Worm (Caenorhabditis elegans) whole organism, L3 larva: Measurements from ENCODE around the gene ZK354.9.

Source experiments
- R02D3.7 ChIP-seq: fragments of 150-350 bp; optimal IDR thresholded peaks from 2 replicates; lab custom pipeline; 2014; ENCODE audit warnings: missing biosample characterization, missing genetic modification characterization
- aly-2 ChIP-seq: fragments of 150-350 bp; optimal IDR thresholded peaks from 2 replicates; lab custom pipeline; 2014; ENCODE audit warnings: missing biosample characterization, missing genetic modification characterization
- ama-1 ChIP-seq: fragments of 150-350 bp; optimal IDR thresholded peaks from 2 replicates; lab custom pipeline; 2018
- ceh-16 ChIP-seq: sonication (generic microtip); optimal IDR thresholded peaks from 2 replicates; lab custom pipeline; 2017; ENCODE audit warnings: missing biosample characterization, missing genetic modification characterization
- ceh-28 ChIP-seq: fragments of 150-350 bp; optimal IDR thresholded peaks from 2 replicates; lab custom pipeline; 2014; ENCODE audit warnings: missing biosample characterization, missing genetic modification reagents, missing genetic modification characterization
- ceh-82 ChIP-seq: fragments of 150-350 bp; optimal IDR thresholded peaks from 2 replicates; lab custom pipeline; 2014; ENCODE audit warnings: missing biosample characterization, missing genetic modification characterization
- ceh-9 ChIP-seq: sonication (generic microtip); optimal IDR thresholded peaks from 2 replicates; lab custom pipeline; 2018; ENCODE audit warnings: missing biosample characterization, missing genetic modification characterization
- daf-12 ChIP-seq: fragments of 150-350 bp; optimal IDR thresholded peaks from 2 replicates; lab custom pipeline; 2014; ENCODE audit warnings: missing biosample characterization, missing genetic modification reagents, missing genetic modification characterization
- egl-5 ChIP-seq: fragments of 150-350 bp; optimal IDR thresholded peaks from 2 replicates; lab custom pipeline; 2017; ENCODE audit warnings: missing biosample characterization, missing genetic modification reagents, missing genetic modification characterization, inconsistent platforms
- elt-3 ChIP-seq, 3 experiments: fragments of 150-350 bp in 1 of 3; sonication (generic microtip) in 2 of 3; optimal IDR thresholded peaks; 2 replicates in 2 of 3; 4 replicates in 1 of 3; lab custom pipeline; 2014 to 2017; ENCODE audit warnings: missing biosample characterization in 3 of 3, missing genetic modification characterization in 3 of 3
- eor-1 ChIP-seq, 2 experiments: fragments of 150-350 bp; optimal IDR thresholded peaks; 2 replicates each; lab custom pipeline; 2014 to 2018; ENCODE audit warnings: missing biosample characterization in 2 of 2, missing genetic modification characterization in 2 of 2
- fkh-10 ChIP-seq: sonication (generic microtip); optimal IDR thresholded peaks from 2 replicates; lab custom pipeline; 2017; ENCODE audit warnings: missing biosample characterization, missing genetic modification reagents, missing genetic modification characterization
- fos-1 ChIP-seq: fragments of 150-350 bp; optimal IDR thresholded peaks from 2 replicates; lab custom pipeline; 2014; ENCODE audit warnings: missing biosample characterization, missing genetic modification characterization
- hmg-11 ChIP-seq: sonication (generic microtip); optimal IDR thresholded peaks from 2 replicates; lab custom pipeline; 2016; ENCODE audit warnings: missing genetic modification characterization, missing compliant biosample characterization
- jun-1 ChIP-seq: fragments of 150-350 bp; optimal IDR thresholded peaks from 2 replicates; lab custom pipeline; 2014; ENCODE audit warnings: missing biosample characterization, missing genetic modification reagents, missing genetic modification characterization
- lin-15B ChIP-seq: fragments of 150-350 bp; optimal IDR thresholded peaks from 2 replicates; lab custom pipeline; 2014; ENCODE audit warnings: missing biosample characterization, missing genetic modification characterization
- lin-39 ChIP-seq: fragments of 150-350 bp; optimal IDR thresholded peaks from 2 replicates; lab custom pipeline; 2018; ENCODE audit warnings: missing biosample characterization, missing genetic modification reagents, missing genetic modification characterization
- lsy-12 ChIP-seq: sonication (generic microtip); optimal IDR thresholded peaks from 2 replicates; lab custom pipeline; 2016; ENCODE audit warnings: mild to moderate bottlenecking, missing genetic modification characterization, missing compliant biosample characterization
- mdl-1 ChIP-seq: fragments of 150-350 bp; optimal IDR thresholded peaks from 2 replicates; lab custom pipeline; 2014; ENCODE audit warnings: missing biosample characterization, missing genetic modification characterization
- mml-1 ChIP-seq: fragments of 150-350 bp; sonication (generic microtip); optimal IDR thresholded peaks from 3 replicates; lab custom pipeline; 2014; ENCODE audit warnings: missing biosample characterization, missing genetic modification characterization
- nhr-11 ChIP-seq: fragments of 150-350 bp; optimal IDR thresholded peaks from 2 replicates; lab custom pipeline; 2014; ENCODE audit warnings: missing biosample characterization, missing genetic modification characterization
- nhr-12 ChIP-seq: fragments of 150-350 bp; optimal IDR thresholded peaks from 2 replicates; lab custom pipeline; 2014; ENCODE audit warnings: missing biosample characterization, missing genetic modification characterization
- nhr-23 ChIP-seq: fragments of 150-350 bp; optimal IDR thresholded peaks from 2 replicates; lab custom pipeline; 2014; ENCODE audit warnings: missing biosample characterization, missing genetic modification reagents, missing genetic modification characterization
- nhr-237 ChIP-seq: fragments of 150-350 bp; optimal IDR thresholded peaks from 2 replicates; lab custom pipeline; 2014; ENCODE audit warnings: missing biosample characterization, missing genetic modification characterization
- nhr-25 ChIP-seq: sonication (generic microtip); optimal IDR thresholded peaks from 2 replicates; lab custom pipeline; 2017; ENCODE audit warnings: missing biosample characterization, missing genetic modification characterization
- nhr-28 ChIP-seq: fragments of 150-350 bp; optimal IDR thresholded peaks from 2 replicates; lab custom pipeline; 2014; ENCODE audit warnings: missing biosample characterization, missing genetic modification characterization
- nhr-43 ChIP-seq: sonication (generic microtip); optimal IDR thresholded peaks from 2 replicates; lab custom pipeline; 2016; ENCODE audit warnings: mild to moderate bottlenecking, missing genetic modification characterization, missing compliant biosample characterization; ENCODE audit not compliant: poor library complexity, severe bottlenecking
- nhr-67 ChIP-seq: fragments of 150-350 bp; optimal IDR thresholded peaks from 2 replicates; lab custom pipeline; 2014; ENCODE audit warnings: missing biosample characterization, missing genetic modification characterization
- nhr-76 ChIP-seq: fragments of 150-350 bp; sonication (generic microtip); optimal IDR thresholded peaks from 5 replicates; lab custom pipeline; 2014; ENCODE audit warnings: missing biosample characterization, missing genetic modification characterization
- pqm-1 ChIP-seq: fragments of 150-350 bp; optimal IDR thresholded peaks from 2 replicates; lab custom pipeline; 2017; ENCODE audit warnings: missing biosample characterization, missing genetic modification characterization, inconsistent platforms
- sea-2 ChIP-seq: fragments of 150-350 bp; sonication (generic microtip); optimal IDR thresholded peaks from 4 replicates; lab custom pipeline; 2014; ENCODE audit warnings: missing biosample characterization, missing genetic modification reagents, missing genetic modification characterization
- unc-39 ChIP-seq: sonication (generic microtip); optimal IDR thresholded peaks from 4 replicates; lab custom pipeline; 2017; ENCODE audit warnings: missing biosample characterization, missing genetic modification characterization
- unc-62 ChIP-seq: fragments of 150-350 bp; sonication (generic microtip); optimal IDR thresholded peaks from 4 replicates; lab custom pipeline; 2014; ENCODE audit warnings: missing biosample characterization, missing genetic modification reagents, missing genetic modification characterization

The ZK354.9 gene

ce11 chrIV:5287190-5287589 lies 20.8 kb downstream of the ZK354.9 start:
- TF ChIP-seq mml-1 (tag; lab: Kevin White, UChicago), result no peak
- no peak for TF ChIP-seq nhr-67 (tag; lab: Kevin White, UChicago)
- no peak for TF ChIP-seq daf-12 (tag; lab: Kevin White, UChicago)
- no peak for TF ChIP-seq nhr-237 (tag; lab: Kevin White, UChicago)
- TF ChIP-seq elt-3 (tag; optimal IDR thresholded peaks at IDR 0.05; lab: Kevin White, UChicago), result no peak
- TF ChIP-seq nhr-12 (tag; lab: Kevin White, UChicago), result no peak
- no peak for TF ChIP-seq nhr-25
- TF ChIP-seq pqm-1 (tag; lab: Kevin White, UChicago), result no peak
- TF ChIP-seq eor-1 (tag; optimal IDR thresholded peaks at IDR 0.05; lab: Kevin White, UChicago), result no peak
- TF ChIP-seq fkh-10 (GFP tag; lab: Kevin White, UChicago), result no peak
- TF ChIP-seq ama-1, result no peak
- no peak for TF ChIP-seq hmg-11 (tag; lab: Kevin White, UChicago)

- TF ChIP-seq jun-1 (tag; lab: Kevin White, UChicago) (no peak), R02D3.7 (tag; lab: Kevin White, UChicago) (no peak), unc-39 (tag; lab: Kevin White, UChicago) (no peak), hmg-11 (tag; lab: Kevin White, UChicago) (no peak), ceh-16 (tag; lab: Kevin White, UChicago) (no peak), fos-1 (no peak)
Observed at ce11 chrIV:5281457-5281856, 26.5 kb downstream of the ZK354.9 start.

ce11 chrIV:5277752-5278151 lies 30.2 kb downstream of the ZK354.9 start, which contains the start of gene F36H12.17:
TSS of gene F36H12.17 (minus strand) at chrIV:5277852.
- no peak for TF ChIP-seq unc-62 (GFP tag; lab: Kevin White, UChicago)
- TF ChIP-seq sea-2 (GFP tag; lab: Kevin White, UChicago), result no peak
- TF ChIP-seq fos-1, result no peak
- TF ChIP-seq pqm-1 (tag; lab: Kevin White, UChicago), result no peak
- TF ChIP-seq aly-2 (tag; lab: Kevin White, UChicago), result no peak

- TF ChIP-seq sea-2 (GFP tag; lab: Kevin White, UChicago) (no peak), nhr-12 (tag; lab: Kevin White, UChicago) (no peak), unc-62 (GFP tag; lab: Kevin White, UChicago) (no peak), mdl-1 (no peak), nhr-23 (tag; lab: Kevin White, UChicago) (no peak), nhr-43 (tag; lab: Kevin White, UChicago) (no peak), lsy-12 (tag; lab: Kevin White, UChicago) (no peak), nhr-28 (tag; lab: Kevin White, UChicago) (no peak), daf-12 (tag; lab: Kevin White, UChicago) (no peak), ceh-9 (tag; lab: Kevin White, UChicago) (no peak), nhr-76 (tag; lab: Kevin White, UChicago) (no peak), aly-2 (tag; lab: Kevin White, UChicago) (no peak), nhr-67 (tag; lab: Kevin White, UChicago) (no peak), nhr-11 (no peak)
Observed at ce11 chrIV:5274123-5274581, 33.8 kb downstream of the ZK354.9 start, which contains the start of gene slfl-4. TSS of gene slfl-4 (plus strand) at chrIV:5274531.

ce11 chrIV:5273385-5273784 lies 34.6 kb downstream of the ZK354.9 start:
- TF ChIP-seq egl-5 (tag; lab: Kevin White, UChicago) (no peak), hmg-11 (tag; lab: Kevin White, UChicago) (no peak), nhr-25 (no peak), sea-2 (GFP tag; lab: Kevin White, UChicago) (no peak), ceh-82 (tag; lab: Kevin White, UChicago) (no peak), ceh-9 (tag; lab: Kevin White, UChicago) (no peak), lin-15B (tag; lab: Kevin White, UChicago) (no peak), nhr-237 (tag; lab: Kevin White, UChicago) (no peak), ceh-28 (tag; lab: Kevin White, UChicago) (no peak)
- TF ChIP-seq, all 47 proteins: peak for 0

ce11 chrIV:5272518-5272917 lies 35.4 kb downstream of the ZK354.9 start, which contains the start of gene F36H12.3:
TSS of gene F36H12.3 (plus strand) at chrIV:5272818.
- no peak for TF ChIP-seq lin-39 (tag; lab: Kevin White, UChicago)
- no peak for TF ChIP-seq ceh-16 (tag; lab: Kevin White, UChicago)
- TF ChIP-seq unc-39 (tag; lab: Kevin White, UChicago), result no peak
- no peak for TF ChIP-seq nhr-28 (tag; lab: Kevin White, UChicago)
